Fruit fly (Drosophila melanogaster) whole organism, wandering third instar larva: Measurements from ENCODE around the gene UQCR-14.
A peak's percentile ranks its signal among the peaks of the same experiment; 100 is the strongest.

Experiments used
- CG9705 ChIP-seq: fragments of 200-800 bp; sonication (Bioruptor generic); optimal IDR thresholded peaks from 2 replicates; lab custom pipeline; 2018; ENCODE audit warnings: missing biosample characterization, mild to moderate bottlenecking, missing genetic modification characterization
- CrebA ChIP-seq: fragments of 200-800 bp; sonication (Bioruptor generic); optimal IDR thresholded peaks from 2 replicates; lab custom pipeline; 2016; ENCODE audit warnings: missing biosample characterization, mild to moderate bottlenecking, missing genetic modification characterization, borderline replicate concordance
- Dif ChIP-seq: fragments of 200-275, 200-300 bp; sonication (Bioruptor generic); optimal IDR thresholded peaks from 2 replicates; lab custom pipeline; 2018; ENCODE audit warnings: missing biosample characterization, missing genetic modification characterization; ENCODE audit not compliant: partially characterized antibody
- GATAd ChIP-seq: sonication (Bioruptor generic); optimal IDR thresholded peaks from 2 replicates; lab custom pipeline; 2016; ENCODE audit warnings: missing biosample characterization, missing genetic modification characterization
- HLH106 ChIP-seq: fragments of 200-800 bp; optimal IDR thresholded peaks from 3 replicates; lab custom pipeline; 2019; ENCODE audit warnings: missing biosample characterization, mild to moderate bottlenecking, missing genetic modification characterization, moderate library complexity
- Hnf4 ChIP-seq: fragments of 200-800 bp; sonication (Bioruptor generic); optimal IDR thresholded peaks from 2 replicates; lab custom pipeline; 2016; ENCODE audit warnings: missing biosample characterization, mild to moderate bottlenecking, missing genetic modification characterization
- Hr78 ChIP-seq: fragments of >200 bp; optimal IDR thresholded peaks from 2 replicates; lab custom pipeline; 2017; ENCODE audit warnings: missing biosample characterization, missing genetic modification characterization
- Hr83 ChIP-seq: fragments of 200-300 bp; sonication (Bioruptor generic); optimal IDR thresholded peaks from 2 replicates; lab custom pipeline; 2016; ENCODE audit warnings: missing biosample characterization, mild to moderate bottlenecking, missing genetic modification characterization, moderate library complexity; ENCODE audit not compliant: poor library complexity, severe bottlenecking
- Jra ChIP-seq: sonication (Bioruptor generic); optimal IDR thresholded peaks from 2 replicates; lab custom pipeline; 2016; ENCODE audit warnings: missing biosample characterization, missing genetic modification characterization
- Mio ChIP-seq: sonication (Bioruptor generic); optimal IDR thresholded peaks from 2 replicates; lab custom pipeline; 2016; ENCODE audit warnings: missing biosample characterization, missing genetic modification characterization
- Myc ChIP-seq: fragments of >200 bp; optimal IDR thresholded peaks from 2 replicates; lab custom pipeline; 2017
- N ChIP-seq: fragments of >200 bp; optimal IDR thresholded peaks from 2 replicates; lab custom pipeline; 2018; ENCODE audit warnings: missing biosample characterization, missing external identifiers, missing genetic modification characterization
- OdsH ChIP-seq: fragments of 200-800 bp; sonication (Bioruptor generic); optimal IDR thresholded peaks from 2 replicates; lab custom pipeline; 2016; ENCODE audit warnings: missing biosample characterization, mild to moderate bottlenecking, missing genetic modification characterization
- Rel ChIP-seq, 2 experiments: fragments of 200-800 bp; sonication (Bioruptor generic) in 1 of 2; optimal IDR thresholded peaks; 2 replicates in 1 of 2; 3 replicates in 1 of 2; lab custom pipeline; 2016 to 2019; ENCODE audit warnings: mild to moderate bottlenecking in 2 of 2, missing biosample characterization in 2 of 2, missing genetic modification characterization in 2 of 2, moderate library complexity in 1 of 2
- Sp1 ChIP-seq: fragments of 200-800 bp; sonication (Bioruptor generic); optimal IDR thresholded peaks from 3 replicates; lab custom pipeline; 2019; ENCODE audit warnings: missing biosample characterization, mild to moderate bottlenecking, missing genetic modification characterization, moderate library complexity
- Vsx2 ChIP-seq: fragments of 200-300, 225-300 bp; sonication (Bioruptor generic); optimal IDR thresholded peaks from 2 replicates; lab custom pipeline; 2018; ENCODE audit warnings: missing biosample characterization, missing genetic modification characterization; ENCODE audit not compliant: partially characterized antibody
- br ChIP-seq: fragments of 200-800 bp; sonication (Bioruptor generic); optimal IDR thresholded peaks from 2 replicates; lab custom pipeline; 2016; ENCODE audit warnings: missing biosample characterization, missing genetic modification characterization
- brk ChIP-seq: fragments of 200-800 bp; sonication (Bioruptor generic); optimal IDR thresholded peaks from 2 replicates; lab custom pipeline; 2016; ENCODE audit warnings: missing biosample characterization, mild to moderate bottlenecking, missing genetic modification characterization
- dl ChIP-seq, 2 experiments: fragments of 175-275, 200-275 bp in 1 of 2; fragments of 200-275 bp in 1 of 2; sonication (Bioruptor generic); optimal IDR thresholded peaks; lab custom pipeline; 2018; ENCODE audit warnings: mild to moderate bottlenecking in 2 of 2, missing biosample characterization in 2 of 2, missing genetic modification characterization in 2 of 2, moderate library complexity in 2 of 2; ENCODE audit not compliant: partially characterized antibody in 2 of 2, insufficient read depth in 1 of 2
- dmrt93B ChIP-seq: fragments of 200-800 bp; sonication (Bioruptor generic); optimal IDR thresholded peaks from 2 replicates; lab custom pipeline; 2018; ENCODE audit warnings: missing biosample characterization, mild to moderate bottlenecking, missing genetic modification characterization
- dsf ChIP-seq: sonication (Bioruptor generic); optimal IDR thresholded peaks from 2 replicates; lab custom pipeline; 2016; ENCODE audit warnings: missing biosample characterization, missing genetic modification characterization, borderline replicate concordance
- ey ChIP-seq: fragments of 200-800 bp; sonication (Bioruptor generic); optimal IDR thresholded peaks from 2 replicates; lab custom pipeline; 2016; ENCODE audit warnings: missing biosample characterization, missing genetic modification characterization
- foxo ChIP-seq, 2 experiments: fragments of 200-800 bp; sonication (Bioruptor generic); optimal IDR thresholded peaks; 2 replicates in 1 of 2; 3 replicates in 1 of 2; lab custom pipeline; 2016 to 2017; ENCODE audit warnings: missing biosample characterization in 2 of 2, missing genetic modification characterization in 2 of 2
- fru ChIP-seq: fragments of 200-800 bp; sonication (Bioruptor generic); optimal IDR thresholded peaks from 3 replicates; lab custom pipeline; 2016; ENCODE audit warnings: missing biosample characterization, mild to moderate bottlenecking, missing genetic modification characterization
- h ChIP-seq: fragments of 200-800 bp; sonication (Bioruptor generic); optimal IDR thresholded peaks from 3 replicates; lab custom pipeline; 2016; ENCODE audit warnings: missing biosample characterization, mild to moderate bottlenecking, missing genetic modification characterization
- jim ChIP-seq: fragments of 175-275, 200-325 bp; sonication (Bioruptor generic); optimal IDR thresholded peaks from 2 replicates; lab custom pipeline; 2016; ENCODE audit warnings: missing biosample characterization, mild to moderate bottlenecking, missing genetic modification characterization
- psq ChIP-seq: fragments of 200-800 bp; sonication (Bioruptor generic); optimal IDR thresholded peaks from 3 replicates; lab custom pipeline; 2017; ENCODE audit warnings: missing biosample characterization, mild to moderate bottlenecking, missing genetic modification characterization, moderate library complexity
- rgr ChIP-seq: fragments of 200-800 bp; sonication (Bioruptor generic); optimal IDR thresholded peaks from 3 replicates; lab custom pipeline; 2016; ENCODE audit warnings: missing biosample characterization, mild to moderate bottlenecking, missing genetic modification characterization
- sage ChIP-seq: fragments of 200-800 bp; sonication (Bioruptor generic); optimal IDR thresholded peaks from 2 replicates; lab custom pipeline; 2016; ENCODE audit warnings: missing biosample characterization, mild to moderate bottlenecking, missing genetic modification characterization
- sv ChIP-seq: fragments of 200-800 bp; sonication (Bioruptor generic); optimal IDR thresholded peaks from 3 replicates; lab custom pipeline; 2016; ENCODE audit warnings: missing biosample characterization, missing genetic modification characterization
- tai ChIP-seq: sonication (Bioruptor generic); optimal IDR thresholded peaks from 2 replicates; lab custom pipeline; 2016; ENCODE audit warnings: missing biosample characterization, missing genetic modification characterization
- usp ChIP-seq: fragments of >200 bp; optimal IDR thresholded peaks from 2 replicates; lab custom pipeline; 2017; ENCODE audit warnings: missing biosample characterization, missing genetic modification characterization
- woc ChIP-seq: sonication (Bioruptor generic); optimal IDR thresholded peaks from 2 replicates; lab custom pipeline; 2016; ENCODE audit warnings: missing biosample characterization, mild to moderate bottlenecking, missing genetic modification characterization

The UQCR-14 gene

dm6 chrX:16281305-16281704, 4.8 kb upstream of the UQCR-14 start:
- TF ChIP-seq foxo (GFP tag; optimal IDR thresholded peaks at IDR 0.05; lab: Kevin White, UChicago) (no peak), dl (GFP tag; optimal IDR thresholded peaks at IDR 0.05; lab: Kevin White, UChicago; ENCODE audit: insufficient read depth in 1 of 2, partially characterized antibody in 2 of 2) (no peak), Dif (GFP tag; lab: Kevin White, UChicago) (no peak), jim (GFP tag; lab: Kevin White, UChicago) (no peak), fru (no peak), rgr (GFP tag; lab: Kevin White, UChicago) (no peak), Hr78 (GFP tag; lab: Kevin White, UChicago) (no peak)

- TF ChIP-seq h (peak; percentile 27), Jra (GFP tag; lab: Kevin White, UChicago) (no peak), Rel (GFP tag; optimal IDR thresholded peaks at IDR 0.05; lab: Kevin White, UChicago) (peak; percentile 47), Rel (tag; optimal IDR thresholded peaks at IDR 0.05; lab: Kevin White, UChicago) (peak; percentile 81), N (GFP tag; lab: Kevin White, UChicago) (no peak), CG9705 (no peak), usp (GFP tag; lab: Kevin White, UChicago) (no peak)
These were observed 4.2 kb upstream of the UQCR-14 start for dm6 chrX:16281717-16282529.

dm6 chrX:16285186-16285585, 902 bp upstream of the UQCR-14 start:
- TF ChIP-seq tai (GFP tag; lab: Kevin White, UChicago) = no peak
- peak; percentile 35 for TF ChIP-seq HLH106 (tag; lab: Kevin White, UChicago)
- no peak for TF ChIP-seq usp (GFP tag; lab: Kevin White, UChicago)
- peak; percentile 25 for TF ChIP-seq h
- no peak for TF ChIP-seq Hr83 (GFP tag; lab: Kevin White, UChicago)
- peak; percentile 1 for TF ChIP-seq ey (GFP tag; lab: Kevin White, UChicago)
- no peak for TF ChIP-seq N (GFP tag; lab: Kevin White, UChicago)
- no peak for TF ChIP-seq psq (GFP tag; lab: Kevin White, UChicago)
- TF ChIP-seq OdsH (GFP tag; lab: Kevin White, UChicago) = peak; percentile 15
- TF ChIP-seq Sp1 (GFP tag; lab: Kevin White, UChicago) = peak; percentile 6
- TF ChIP-seq rgr (GFP tag; lab: Kevin White, UChicago) = peak; percentile 19
- TF ChIP-seq foxo (GFP tag; optimal IDR thresholded peaks at IDR 0.05; lab: Kevin White, UChicago) = peak in 1 of 2 experiments; percentile 42
- TF ChIP-seq sv (GFP tag; lab: Kevin White, UChicago) = no peak
- TF ChIP-seq br (GFP tag; lab: Kevin White, UChicago) = peak; percentile 2
- peak; percentile 33 for TF ChIP-seq fru
- TF ChIP-seq Vsx2 = no peak
- no peak for TF ChIP-seq CrebA (GFP tag; lab: Kevin White, UChicago)

- no peak for TF ChIP-seq dl (GFP tag; optimal IDR thresholded peaks at IDR 0.05; lab: Kevin White, UChicago; ENCODE audit: insufficient read depth in 1 of 2, partially characterized antibody in 2 of 2)
- TF ChIP-seq HLH106 (tag; lab: Kevin White, UChicago) = peak; percentile 52
- TF ChIP-seq br (GFP tag; lab: Kevin White, UChicago) = peak; percentile 41
- peak; percentile 72 for TF ChIP-seq tai (GFP tag; lab: Kevin White, UChicago)
- TF ChIP-seq brk (GFP tag; lab: Kevin White, UChicago) = peak; percentile 33
- no peak for TF ChIP-seq usp (GFP tag; lab: Kevin White, UChicago)
- TF ChIP-seq CG9705 = peak; percentile 40
- TF ChIP-seq h = peak; percentile 67
- TF ChIP-seq Hr78 (GFP tag; lab: Kevin White, UChicago) = no peak
- no peak for TF ChIP-seq Rel (GFP tag; optimal IDR thresholded peaks at IDR 0.05; lab: Kevin White, UChicago)
- peak; percentile 25 for TF ChIP-seq Rel (tag; optimal IDR thresholded peaks at IDR 0.05; lab: Kevin White, UChicago)
- TF ChIP-seq Myc (lab: Kevin White, UChicago) = peak; percentile 13
- peak; percentile 5 for TF ChIP-seq dsf (GFP tag; lab: Kevin White, UChicago)
- TF ChIP-seq GATAd = peak; percentile 49
- peak; percentile 63 for TF ChIP-seq Hnf4 (GFP tag; lab: Kevin White, UChicago)
- peak; percentile 41 for TF ChIP-seq sage (GFP tag; lab: Kevin White, UChicago)
- peak; percentile 59 for TF ChIP-seq rgr (GFP tag; lab: Kevin White, UChicago)
- peak; percentile 47 for TF ChIP-seq psq (GFP tag; lab: Kevin White, UChicago)
- peak; percentile 48 for TF ChIP-seq Sp1 (GFP tag; lab: Kevin White, UChicago)
- no peak for TF ChIP-seq Mio (GFP tag; lab: Kevin White, UChicago)
- no peak for TF ChIP-seq dmrt93B (GFP tag; lab: Kevin White, UChicago)
- peak; percentile 29 for TF ChIP-seq Jra (GFP tag; lab: Kevin White, UChicago)
- TF ChIP-seq woc (GFP tag; lab: Kevin White, UChicago) = peak; percentile 8
- TF ChIP-seq foxo (GFP tag; optimal IDR thresholded peaks at IDR 0.05; lab: Kevin White, UChicago) = peak in 1 of 2 experiments; percentile 60
- peak; percentile 50 for TF ChIP-seq OdsH (GFP tag; lab: Kevin White, UChicago)
- no peak for TF ChIP-seq sv (GFP tag; lab: Kevin White, UChicago)
These were observed 2.4 kb downstream of the UQCR-14 start, which contains the start of the genes CG32576 and caz for dm6 chrX:16288492-16288964. Gene CG32576, minus strand, starts transcription at chrX:16288533. Gene caz, plus strand, starts transcription at chrX:16288810.
